Worm (Caenorhabditis elegans) whole organism, young adult: ENCODE results near the gene madf-3.

Source experiments
- lin-26 ChIP-seq: fragments of 200-800 bp; sonication (Bioruptor generic); IDR thresholded peaks from 2 replicates; pipeline ENCODE4 v1.3.6; 2022; ENCODE audit warnings: missing genetic modification reagents, missing genetic modification characterization, missing compliant biosample characterization
- tbp1 ChIP-seq: fragments of 200-800 bp; sonication (Bioruptor generic); optimal IDR thresholded peaks from 2 replicates; lab custom pipeline; 2018; ENCODE audit warnings: mild to moderate bottlenecking, missing genetic modification characterization, missing compliant biosample characterization

DNA sequence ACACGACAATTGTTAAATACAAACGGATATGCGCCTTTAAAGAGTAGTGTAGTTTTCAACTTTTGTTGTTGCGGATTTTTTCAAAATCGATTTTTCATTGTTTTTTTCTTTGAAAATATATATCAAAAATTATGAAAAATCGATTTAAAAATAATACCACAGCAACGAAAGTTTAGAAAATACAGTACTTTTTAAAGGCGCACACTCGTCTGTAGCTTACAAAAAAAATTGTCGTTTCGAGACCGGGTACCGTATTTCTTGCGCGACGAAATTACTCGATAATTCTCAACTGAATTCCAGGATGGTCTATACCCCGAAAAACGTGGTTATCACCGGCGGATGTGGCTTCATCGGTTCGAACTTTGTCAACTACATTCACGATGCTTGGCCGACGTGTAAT lies 39.7 kb upstream of the madf-3 start, which contains the start of gene rml-4:
- TF ChIP-seq lin-26 (GFP tag; lab: Robert Waterston, UW): no peak
- no peak for TF ChIP-seq tbp1 (GFP tag; lab: Kevin White, UChicago)
